Fruit fly (Drosophila melanogaster): Measurements from ENCODE around the gene hyx.

hyx gene

dm6 chr3R:9055119-9056105 lies 16.9 kb downstream of the hyx start (continued):
- TF ChIP-seq CG18599 (GFP tag; optimal IDR thresholded peaks at IDR 0.05), result peak; percentile 96
- peak; percentile 85 for TF ChIP-seq nau (GFP tag; optimal IDR thresholded peaks at IDR 0.05)
- no peak for TF ChIP-seq sr (GFP tag; IDR thresholded peaks at IDR 0.05)
- TF ChIP-seq CG34422 (GFP tag; IDR thresholded peaks at IDR 0.05), result no peak
- peak; percentile 54 for TF ChIP-seq CG17186 (GFP tag; optimal IDR thresholded peaks at IDR 0.05)
- TF ChIP-seq Ada2b (GFP tag; IDR thresholded peaks at IDR 0.05), result no peak
- peak; percentile 66 for TF ChIP-seq Antp (GFP tag; optimal IDR thresholded peaks at IDR 0.05)
- peak; percentile 92 for TF ChIP-seq CG12104 (GFP tag; optimal IDR thresholded peaks at IDR 0.05)
- TF ChIP-seq Lim3 (GFP tag; IDR thresholded peaks at IDR 0.05), result no peak
- TF ChIP-seq CG4707 (GFP tag; optimal IDR thresholded peaks at IDR 0.05), result peak; percentile 84
- TF ChIP-seq CG14050 (GFP tag; IDR thresholded peaks at IDR 0.05), result no peak
- peak; percentile 72 for TF ChIP-seq Jarid2 (GFP tag; optimal IDR thresholded peaks at IDR 0.05)
- no peak for TF ChIP-seq pan (optimal IDR thresholded peaks at IDR 0.05)
- TF ChIP-seq pan (GFP tag; optimal IDR thresholded peaks at IDR 0.05 in 1 of 2, IDR thresholded peaks at IDR 0.05 in 1 of 2), result no peak
- TF ChIP-seq dati (GFP tag; IDR thresholded peaks at IDR 0.05), result no peak
- peak; percentile 91 for TF ChIP-seq CG17385 (GFP tag; optimal IDR thresholded peaks at IDR 0.05)
- TF ChIP-seq Nf-YC (tag; optimal IDR thresholded peaks at IDR 0.05), result peak; percentile 76
- no peak for TF ChIP-seq sim (GFP tag; IDR thresholded peaks at IDR 0.05)
- TF ChIP-seq eyg (GFP tag; optimal IDR thresholded peaks at IDR 0.05), result peak; percentile 63
- peak; percentile 79 for TF ChIP-seq CG18011 (GFP tag; optimal IDR thresholded peaks at IDR 0.05)
- TF ChIP-seq CG3281 (GFP tag; optimal IDR thresholded peaks at IDR 0.05), result peak; percentile 96
- peak; percentile 38 for TF ChIP-seq ac (GFP tag; optimal IDR thresholded peaks at IDR 0.05)
- no peak for TF ChIP-seq ash1 (GFP tag; optimal IDR thresholded peaks at IDR 0.05)
- TF ChIP-seq CG9876 (GFP tag; optimal IDR thresholded peaks at IDR 0.05), result peak; percentile 79
- peak; percentile 3 for TF ChIP-seq Elba2 (GFP tag; optimal IDR thresholded peaks at IDR 0.05)
- peak; percentile 87 for TF ChIP-seq ATbp (GFP tag; optimal IDR thresholded peaks at IDR 0.05)
- TF ChIP-seq inv (GFP tag; IDR thresholded peaks at IDR 0.05; ENCODE audit: partially characterized antibody), result no peak
- no peak for TF ChIP-seq gt (GFP tag; IDR thresholded peaks at IDR 0.05)
- no peak for TF ChIP-seq CG43689 (GFP tag; IDR thresholded peaks at IDR 0.05)
- peak; percentile 53 for TF ChIP-seq CG8089 (GFP tag; optimal IDR thresholded peaks at IDR 0.05)
- peak; percentile 83 for TF ChIP-seq Nf-YB (GFP tag; optimal IDR thresholded peaks at IDR 0.05)
- no peak for TF ChIP-seq bbx (GFP tag; IDR thresholded peaks at IDR 0.05; ENCODE audit: partially characterized antibody)
- no peak for TF ChIP-seq sc (optimal IDR thresholded peaks at IDR 0.05)
- TF ChIP-seq sc (GFP tag; optimal IDR thresholded peaks at IDR 0.05), result peak; percentile 79
- peak; percentile 63 for TF ChIP-seq CTCF (GFP tag; optimal IDR thresholded peaks at IDR 0.05)
- TF ChIP-seq Usf (GFP tag; optimal IDR thresholded peaks at IDR 0.05), result peak; percentile 80
- TF ChIP-seq CG3407 (GFP tag; optimal IDR thresholded peaks at IDR 0.05), result peak; percentile 83
- peak; percentile 62 for TF ChIP-seq CG4282 (GFP tag; optimal IDR thresholded peaks at IDR 0.05)
- TF ChIP-seq Meics (GFP tag; optimal IDR thresholded peaks at IDR 0.05), result peak; percentile 96
- TF ChIP-seq Vsx1 (GFP tag; optimal IDR thresholded peaks at IDR 0.05), result peak; percentile 70
- peak; percentile 67 for TF ChIP-seq disco-r (GFP tag; optimal IDR thresholded peaks at IDR 0.05)
- peak; percentile 97 for TF ChIP-seq PHDP (tag; optimal IDR thresholded peaks at IDR 0.05)
- no peak for TF ChIP-seq CG2199 (GFP tag; IDR thresholded peaks at IDR 0.05)
- TF ChIP-seq fd102C (GFP tag; optimal IDR thresholded peaks at IDR 0.05), result no peak
- peak; percentile 97 for TF ChIP-seq gem (tag; optimal IDR thresholded peaks at IDR 0.05)
- TF ChIP-seq MTF-1 (GFP tag; optimal IDR thresholded peaks at IDR 0.05; ENCODE audit: borderline replicate concordance), result peak; percentile 86
- TF ChIP-seq pnt (GFP tag; optimal IDR thresholded peaks at IDR 0.05), result peak; percentile 73
- TF ChIP-seq CG12744 (GFP tag; optimal IDR thresholded peaks at IDR 0.05), result peak; percentile 73
- TF ChIP-seq CG1529 (GFP tag; optimal IDR thresholded peaks at IDR 0.05), result peak; percentile 84
